Worm (Caenorhabditis elegans) whole organism, L4/young adult: Measurements from ENCODE around the gene dcs-1.

Source experiments
- dao-5 ChIP-seq: sonication (generic microtip); optimal IDR thresholded peaks from 2 replicates; lab custom pipeline; 2016; ENCODE audit warnings: missing genotype, missing genetic modification characterization, moderate library complexity, missing compliant biosample characterization
- him-1 ChIP-seq: sonication (generic microtip); optimal IDR thresholded peaks from 2 replicates; lab custom pipeline; 2016; ENCODE audit warnings: missing genotype, missing genetic modification reagents, missing genetic modification characterization, missing compliant biosample characterization

- TF ChIP-seq him-1 (tag; lab: Kevin White, UChicago), result no peak
- no peak for TF ChIP-seq dao-5 (tag; lab: Kevin White, UChicago)
Observed at ce11 chrV:20134797-20135196, 44.3 kb upstream of the dcs-1 start.
